Fruit fly (Drosophila melanogaster): ENCODE data around the gene CG3792.

The CG3792 gene

dm6 chr2L:4971329-4971798 is 5.7 kb upstream of the CG3792 start, which contains the start of gene CG14043 (continued):
- TF ChIP-seq Dll (GFP tag; IDR thresholded peaks at IDR 0.05; ENCODE audit: partially characterized antibody): no peak
- no peak for TF ChIP-seq CG7839 (tag; optimal IDR thresholded peaks at IDR 0.05)
- no peak for TF ChIP-seq CG16813 (GFP tag; IDR thresholded peaks at IDR 0.05; ENCODE audit: partially characterized antibody)
- peak; percentile 31 for TF ChIP-seq MESR4 (GFP tag; optimal IDR thresholded peaks at IDR 0.05)
- TF ChIP-seq aop (GFP tag; IDR thresholded peaks at IDR 0.05): no peak
- TF ChIP-seq sisA (GFP tag; IDR thresholded peaks at IDR 0.05): no peak
- no peak for TF ChIP-seq nerfin-1 (tag; optimal IDR thresholded peaks at IDR 0.05)
- TF ChIP-seq CG13624 (GFP tag; optimal IDR thresholded peaks at IDR 0.05): peak; percentile 54
- TF ChIP-seq CG7372 (GFP tag; IDR thresholded peaks at IDR 0.05): no peak
- no peak for TF ChIP-seq Dad (GFP tag; optimal IDR thresholded peaks at IDR 0.05)
- no peak for TF ChIP-seq hth (optimal IDR thresholded peaks at IDR 0.05)
- no peak for TF ChIP-seq Atf-2 (GFP tag; optimal IDR thresholded peaks at IDR 0.05)
- TF ChIP-seq danr (GFP tag; IDR thresholded peaks at IDR 0.05): no peak
- peak; percentile 31 for TF ChIP-seq CG13775 (GFP tag; optimal IDR thresholded peaks at IDR 0.05)
- TF ChIP-seq CG4424 (GFP tag; optimal IDR thresholded peaks at IDR 0.05): peak; percentile 40
- TF ChIP-seq Vsx1 (GFP tag; optimal IDR thresholded peaks at IDR 0.05): no peak
- TF ChIP-seq cwo (GFP tag; optimal IDR thresholded peaks at IDR 0.05): no peak
- no peak for TF ChIP-seq HHEX (GFP tag; optimal IDR thresholded peaks at IDR 0.05)
- no peak for TF ChIP-seq CG6254 (GFP tag; optimal IDR thresholded peaks at IDR 0.05)
- no peak for TF ChIP-seq repo (GFP tag; optimal IDR thresholded peaks at IDR 0.05)
- TF ChIP-seq CG10147 (GFP tag; optimal IDR thresholded peaks at IDR 0.05): no peak
- TF ChIP-seq maf-S (GFP tag; optimal IDR thresholded peaks at IDR 0.05): no peak

dm6 chr2L:4973731-4974415 is 3.2 kb upstream of the CG3792 start, which contains the start of gene mRpL28:
Gene mRpL28 (plus strand): TSS chr2L:4973976.
- no peak for TF ChIP-seq btn (GFP tag; optimal IDR thresholded peaks at IDR 0.05)
- TF ChIP-seq HLHmδ (GFP tag; optimal IDR thresholded peaks at IDR 0.05): no peak
- TF ChIP-seq CG10147 (GFP tag; optimal IDR thresholded peaks at IDR 0.05): peak; percentile 12
- no peak for TF ChIP-seq GATAe (GFP tag; conservative IDR thresholded peaks at IDR 0.05)
- no peak for TF ChIP-seq wek (GFP tag; optimal IDR thresholded peaks at IDR 0.05)
- no peak for TF ChIP-seq Sox100B (GFP tag; optimal IDR thresholded peaks at IDR 0.05)
- peak; percentile 21; the same call in 1 of the 3 replicates for TF ChIP-seq Doc3 (GFP tag; IDR thresholded peaks at IDR 0.05; ENCODE audit: partially characterized antibody)
- TF ChIP-seq sens (GFP tag): peak; percentile 87
- no peak for TF ChIP-seq shn (GFP tag; optimal IDR thresholded peaks at IDR 0.05)
- peak; percentile 12 for TF ChIP-seq lilli (GFP tag; optimal IDR thresholded peaks at IDR 0.05)
- peak; percentile 26 for TF ChIP-seq CG15514 (GFP tag; optimal IDR thresholded peaks at IDR 0.05)
- TF ChIP-seq crp (GFP tag; optimal IDR thresholded peaks at IDR 0.05): peak; percentile 55 to 95
- TF ChIP-seq CG30431 (GFP tag; optimal IDR thresholded peaks at IDR 0.05): no peak
- no peak for TF ChIP-seq Hsf (GFP tag; optimal IDR thresholded peaks at IDR 0.05)
- peak; percentile 3 for TF ChIP-seq CTCF (GFP tag; optimal IDR thresholded peaks at IDR 0.05)
- TF ChIP-seq TFAM (GFP tag; optimal IDR thresholded peaks at IDR 0.05): no peak
- TF ChIP-seq Camta (GFP tag; optimal IDR thresholded peaks at IDR 0.05): no peak
- peak; percentile 74 for TF ChIP-seq row (GFP tag; IDR thresholded peaks at IDR 0.05)
- TF ChIP-seq CG1603 (tag; optimal IDR thresholded peaks at IDR 0.05): peak; percentile 42
- peak; percentile 71 for TF ChIP-seq CG34224 (GFP tag; IDR thresholded peaks at IDR 0.05; ENCODE audit: partially characterized antibody)
- no peak for TF ChIP-seq CG11398 (GFP tag; optimal IDR thresholded peaks at IDR 0.05)
- TF ChIP-seq ham (GFP tag; IDR thresholded peaks at IDR 0.05): no peak
- TF ChIP-seq gcm2 (GFP tag; optimal IDR thresholded peaks at IDR 0.05): no peak
- peak in 1 of 2 experiments; percentile 38 for TF ChIP-seq Eip74EF (GFP tag; optimal IDR thresholded peaks at IDR 0.05)
- TF ChIP-seq CG2120 (GFP tag; optimal IDR thresholded peaks at IDR 0.05): peak; percentile 58
- peak; percentile 28; the same call in 1 of the 2 replicates for TF ChIP-seq amos (GFP tag; IDR thresholded peaks at IDR 0.05; ENCODE audit: partially characterized antibody)
- TF ChIP-seq CG6813 (GFP tag; optimal IDR thresholded peaks at IDR 0.05): no peak
- TF ChIP-seq CG14860 (GFP tag; IDR thresholded peaks at IDR 0.05; ENCODE audit: partially characterized antibody): no peak
